Worm (Caenorhabditis elegans) whole organism, early embryonic: ENCODE data around the gene srlf-35.

Source experiments
- B0310.2 ChIP-seq: sonication (generic microtip); optimal IDR thresholded peaks from 2 replicates; lab custom pipeline; 2016; ENCODE audit warnings: mild to moderate bottlenecking, missing genetic modification characterization, missing compliant biosample characterization
- F13C5.2 ChIP-seq: sonication (generic microtip); optimal IDR thresholded peaks from 2 replicates; lab custom pipeline; 2017; ENCODE audit warnings: mild to moderate bottlenecking, missing genetic modification characterization, inconsistent platforms, missing compliant biosample characterization
- aly-1 ChIP-seq: sonication (generic microtip); optimal IDR thresholded peaks from 2 replicates; lab custom pipeline; 2016; ENCODE audit warnings: missing genetic modification characterization, missing compliant biosample characterization
- ama-1 ChIP-seq: fragments of 150-350 bp; optimal IDR thresholded peaks from 2 replicates; lab custom pipeline; 2014
- ceh-13 ChIP-seq: fragments of 200-800 bp; sonication (Bioruptor generic); optimal IDR thresholded peaks from 2 replicates; lab custom pipeline; 2018; ENCODE audit warnings: mild to moderate bottlenecking, missing genetic modification characterization, missing compliant biosample characterization
- ceh-36 ChIP-seq: sonication (generic microtip); optimal IDR thresholded peaks from 2 replicates; lab custom pipeline; 2016; ENCODE audit warnings: missing genetic modification characterization, inconsistent platforms, missing compliant biosample characterization
- ets-7 ChIP-seq: sonication (generic microtip); optimal IDR thresholded peaks from 2 replicates; lab custom pipeline; 2016; ENCODE audit warnings: missing genotype, missing genetic modification characterization, missing compliant biosample characterization
- flt-1 ChIP-seq: fragments of 200-800 bp; sonication (Bioruptor generic); IDR thresholded peaks from 2 replicates; pipeline ENCODE4 v1.3.6; 2022; ENCODE audit warnings: missing genetic modification characterization, missing compliant biosample characterization
- hmbx-1 ChIP-seq: sonication (generic microtip); optimal IDR thresholded peaks from 2 replicates; lab custom pipeline; 2016; ENCODE audit warnings: mild to moderate bottlenecking, missing genetic modification characterization, missing compliant biosample characterization
- hmg-4 ChIP-seq: fragments of 200-800 bp; sonication (Bioruptor generic); optimal IDR thresholded peaks from 2 replicates; lab custom pipeline; 2018; ENCODE audit warnings: mild to moderate bottlenecking, missing genetic modification characterization, missing compliant biosample characterization
- hnd-1 ChIP-seq: sonication (generic microtip); optimal IDR thresholded peaks from 2 replicates; lab custom pipeline; 2016; ENCODE audit warnings: missing genetic modification characterization, missing compliant biosample characterization
- pes-1 ChIP-seq: fragments of 200-800 bp; sonication (Bioruptor generic); IDR thresholded peaks from 2 replicates; pipeline ENCODE4 v1.3.6; 2022; ENCODE audit warnings: missing genetic modification reagents, missing genetic modification characterization, missing compliant biosample characterization
- scrt-1 ChIP-seq: fragments of 200-800 bp; sonication (Bioruptor generic); IDR thresholded peaks from 2 replicates; pipeline ENCODE4 v1.3.6; 2022; ENCODE audit warnings: missing genetic modification characterization, missing compliant biosample characterization
- sea-1 ChIP-seq: fragments of 200-800 bp; sonication (Bioruptor generic); conservative IDR thresholded peaks from 2 replicates; pipeline ENCODE4 v1.3.6; 2022; ENCODE audit warnings: missing genetic modification characterization, missing compliant biosample characterization
- tbx-11 ChIP-seq: fragments of 200-800 bp; sonication (Bioruptor generic); IDR thresholded peaks from 2 replicates; pipeline ENCODE4 v1.3.6; 2022; ENCODE audit warnings: missing genetic modification characterization, missing compliant biosample characterization
- tbx-37 ChIP-seq: fragments of 200-800 bp; sonication (Bioruptor generic); conservative IDR thresholded peaks from 2 replicates; pipeline ENCODE4 v1.3.6; 2022; ENCODE audit warnings: missing genetic modification reagents, missing genetic modification characterization, missing compliant biosample characterization
- tra-4 ChIP-seq: sonication (generic microtip); optimal IDR thresholded peaks from 2 replicates; lab custom pipeline; 2017; ENCODE audit warnings: missing genetic modification characterization, missing compliant biosample characterization

Gene srlf-35

DNA sequence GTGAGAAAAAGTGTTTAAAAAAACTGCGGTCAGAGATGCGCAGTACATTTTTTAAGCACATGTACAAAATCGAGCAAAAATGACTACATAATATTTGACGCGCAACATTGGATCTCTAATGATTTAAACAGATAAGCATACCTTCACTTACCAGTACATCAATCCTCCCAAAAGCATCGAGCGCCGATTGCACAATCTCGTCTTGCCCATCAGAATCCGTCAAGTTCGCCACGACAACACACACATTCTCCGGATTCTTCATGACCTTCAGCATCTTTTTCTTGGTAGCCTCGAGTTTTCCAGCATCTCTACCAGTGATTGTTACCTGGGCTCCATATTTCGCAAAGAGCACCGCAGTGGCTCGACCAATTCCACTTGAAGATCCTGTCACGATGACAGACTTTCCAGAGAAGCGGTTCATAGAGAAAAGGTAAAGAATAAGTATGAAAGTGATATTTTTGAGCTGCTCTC, 990 bp upstream of the srlf-35 start, which contains the start of gene T01G6.10:
Gene T01G6.10, minus strand, starts transcription at position 421 of the 471 bp plus-strand sequence.
- TF ChIP-seq ama-1 (lab: Kevin White, UChicago) (no peak), sea-1 (GFP tag; lab: Robert Waterston, UW) (no peak), hnd-1 (tag; lab: Kevin White, UChicago) (no peak), B0310.2 (tag; lab: Kevin White, UChicago) (no peak), ceh-36 (no peak), F13C5.2 (tag; lab: Kevin White, UChicago) (no peak), aly-1 (tag; lab: Kevin White, UChicago) (no peak), hmg-4 (GFP tag; lab: Kevin White, UChicago) (no peak), pes-1 (GFP tag; lab: Robert Waterston, UW) (no peak), tbx-37 (no peak), scrt-1 (GFP tag; lab: Robert Waterston, UW) (no peak), flt-1 (no peak), hmbx-1 (tag; lab: Kevin White, UChicago) (no peak), tra-4 (tag; lab: Kevin White, UChicago) (no peak)

DNA sequence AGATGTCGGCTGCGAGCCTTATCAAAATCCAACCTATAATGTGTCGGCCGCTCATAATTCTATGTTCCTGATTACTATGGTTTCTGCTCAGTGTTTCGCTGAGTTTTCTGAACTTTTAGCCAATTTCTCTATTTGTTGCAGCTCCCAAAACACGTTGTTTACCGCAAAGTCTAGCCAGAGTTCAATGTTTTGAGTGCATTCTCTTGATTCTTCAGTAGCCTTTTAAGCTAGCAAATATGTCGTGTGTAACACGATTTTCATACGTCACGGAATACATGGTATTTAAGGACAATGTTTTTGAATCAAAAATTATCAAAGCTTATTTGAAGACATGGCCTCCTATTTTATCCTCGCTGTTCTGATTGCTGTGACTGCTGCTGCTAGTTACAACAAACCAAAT, 1.4 kb downstream of the srlf-35 start, which contains the start of gene srlf-19:
Gene srlf-19, plus strand, starts transcription at position 301 of the 400 bp plus-strand sequence.
- TF ChIP-seq ceh-36 (no peak), tra-4 (tag; lab: Kevin White, UChicago) (no peak), scrt-1 (GFP tag; lab: Robert Waterston, UW) (no peak), hmg-4 (GFP tag; lab: Kevin White, UChicago) (no peak), ets-7 (no peak), sea-1 (GFP tag; lab: Robert Waterston, UW) (no peak), ceh-13 (no peak), pes-1 (GFP tag; lab: Robert Waterston, UW) (no peak), tbx-37 (no peak), tbx-11 (GFP tag; lab: Robert Waterston, UW) (no peak), F13C5.2 (tag; lab: Kevin White, UChicago) (no peak)

DNA sequence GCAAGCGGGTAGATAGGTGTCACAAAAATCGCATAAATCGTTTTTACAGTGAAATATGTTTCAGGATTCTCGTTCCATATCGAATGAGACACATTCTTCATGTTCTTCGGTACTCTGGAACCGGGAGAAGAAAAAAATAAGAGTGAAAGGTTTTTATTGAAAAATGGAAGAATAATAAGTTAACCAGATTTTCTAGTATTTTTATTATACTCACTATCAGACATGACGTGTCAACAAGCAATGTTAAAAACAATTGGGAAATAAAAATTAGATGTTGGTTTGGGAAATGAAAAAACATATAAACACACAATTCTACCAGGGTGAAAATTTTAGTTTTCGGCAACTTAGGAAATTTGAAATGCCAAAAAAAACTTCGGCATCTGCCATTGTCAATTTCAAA, 8.6 kb downstream of the srlf-35 start, which contains the start of gene srh-37:
Gene srh-37, minus strand, starts transcription at position 101 of the 400 bp plus-strand sequence.
- TF ChIP-seq tbx-11 (GFP tag; lab: Robert Waterston, UW) (no peak), sea-1 (GFP tag; lab: Robert Waterston, UW) (no peak), ceh-13 (no peak), tra-4 (tag; lab: Kevin White, UChicago) (no peak), hmbx-1 (tag; lab: Kevin White, UChicago) (no peak), F13C5.2 (tag; lab: Kevin White, UChicago) (no peak), pes-1 (GFP tag; lab: Robert Waterston, UW) (no peak), ets-7 (no peak), hmg-4 (GFP tag; lab: Kevin White, UChicago) (no peak), ceh-36 (no peak), B0310.2 (tag; lab: Kevin White, UChicago) (no peak), flt-1 (no peak), aly-1 (tag; lab: Kevin White, UChicago) (no peak), hnd-1 (tag; lab: Kevin White, UChicago) (no peak), scrt-1 (GFP tag; lab: Robert Waterston, UW) (no peak), tbx-37 (no peak), ama-1 (lab: Kevin White, UChicago) (no peak)

DNA sequence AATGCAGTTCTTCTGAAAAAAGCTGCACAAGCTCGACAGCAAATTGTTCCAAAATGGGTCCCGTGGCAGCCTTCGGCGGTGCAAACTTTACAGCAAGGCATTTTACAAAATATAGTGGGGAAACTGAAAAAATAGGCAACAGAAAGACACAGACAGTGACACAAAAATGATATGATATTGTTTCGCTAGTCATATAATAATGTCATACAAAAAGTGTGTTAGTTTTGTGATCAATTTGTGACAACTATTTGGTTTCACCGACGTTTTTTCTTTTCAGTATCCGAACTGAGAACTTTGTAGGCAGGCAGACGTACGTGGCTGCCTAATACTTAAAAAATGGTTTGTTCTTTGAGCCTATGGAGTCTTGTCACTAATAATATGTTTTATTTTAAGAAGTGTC, 15.6 kb downstream of the srlf-35 start, which contains the start of gene nhr-210:
Gene nhr-210, minus strand, starts transcription at position 101 of the 400 bp plus-strand sequence.
- no peak for TF ChIP-seq tra-4 (tag; lab: Kevin White, UChicago)
- TF ChIP-seq ceh-36: no peak
- no peak for TF ChIP-seq hnd-1 (tag; lab: Kevin White, UChicago)
- TF ChIP-seq aly-1 (tag; lab: Kevin White, UChicago): no peak
- TF ChIP-seq hmg-4 (GFP tag; lab: Kevin White, UChicago): no peak
- no peak for TF ChIP-seq ama-1 (lab: Kevin White, UChicago)
- TF ChIP-seq flt-1: no peak
- TF ChIP-seq pes-1 (GFP tag; lab: Robert Waterston, UW): no peak
- no peak for TF ChIP-seq sea-1 (GFP tag; lab: Robert Waterston, UW)
- no peak for TF ChIP-seq B0310.2 (tag; lab: Kevin White, UChicago)
- no peak for TF ChIP-seq tbx-11 (GFP tag; lab: Robert Waterston, UW)
- no peak for TF ChIP-seq hmbx-1 (tag; lab: Kevin White, UChicago)
- TF ChIP-seq scrt-1 (GFP tag; lab: Robert Waterston, UW): no peak

DNA sequence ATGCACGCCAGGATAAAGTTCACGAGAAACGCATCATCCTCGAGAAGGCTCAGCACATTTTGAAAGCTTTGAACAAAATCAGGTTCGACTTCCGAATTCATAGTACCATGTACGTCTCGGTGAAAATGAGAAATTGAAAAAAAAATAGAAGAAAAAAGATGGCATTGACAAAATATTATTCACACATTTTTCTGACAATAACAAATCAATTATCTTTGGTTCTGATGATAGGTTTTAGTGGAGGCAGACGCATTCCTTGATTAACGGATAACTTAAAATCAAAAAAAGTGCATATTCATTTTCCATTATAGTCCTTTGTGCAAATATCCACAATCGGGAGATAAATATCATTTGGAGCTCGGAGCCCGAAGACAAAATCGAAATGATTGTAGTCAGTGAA, 17.7 kb downstream of the srlf-35 start, which contains the start of gene srw-107:
Gene srw-107, minus strand, starts transcription at position 101 of the 400 bp plus-strand sequence.
- no peak for TF ChIP-seq aly-1 (tag; lab: Kevin White, UChicago)
- TF ChIP-seq scrt-1 (GFP tag; lab: Robert Waterston, UW): no peak
- TF ChIP-seq tbx-11 (GFP tag; lab: Robert Waterston, UW): no peak
- TF ChIP-seq hnd-1 (tag; lab: Kevin White, UChicago): no peak
- TF ChIP-seq flt-1: no peak
- TF ChIP-seq pes-1 (GFP tag; lab: Robert Waterston, UW): no peak
- no peak for TF ChIP-seq ets-7
- no peak for TF ChIP-seq hmg-4 (GFP tag; lab: Kevin White, UChicago)
- TF ChIP-seq tra-4 (tag; lab: Kevin White, UChicago): no peak
- no peak for TF ChIP-seq sea-1 (GFP tag; lab: Robert Waterston, UW)

DNA sequence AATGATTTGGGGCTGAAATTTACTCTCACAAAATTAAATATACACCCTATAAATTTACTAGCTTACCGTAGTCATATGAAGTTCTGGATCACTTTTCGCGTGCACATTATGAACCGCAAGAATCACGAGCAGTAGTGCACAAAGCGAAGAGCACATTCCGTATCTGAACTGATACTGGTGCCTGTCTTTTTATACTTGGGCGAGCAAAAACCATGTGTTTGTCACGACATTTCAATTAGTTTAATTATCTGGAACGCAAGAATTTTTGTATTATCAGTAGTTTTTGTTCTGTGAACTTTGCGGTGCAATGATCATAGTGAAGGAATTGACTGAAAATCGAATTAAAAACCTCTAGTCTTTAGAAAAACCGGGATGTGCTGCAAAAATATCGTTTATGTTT, 20.2 kb downstream of the srlf-35 start, which contains the start of gene lipl-3:
Gene lipl-3, minus strand, starts transcription at position 161 of the 400 bp plus-strand sequence.
- TF ChIP-seq B0310.2 (tag; lab: Kevin White, UChicago) (no peak), ama-1 (lab: Kevin White, UChicago) (no peak), flt-1 (no peak), scrt-1 (GFP tag; lab: Robert Waterston, UW) (no peak), ceh-36 (no peak), tbx-37 (no peak), sea-1 (GFP tag; lab: Robert Waterston, UW) (no peak), pes-1 (GFP tag; lab: Robert Waterston, UW) (no peak), ets-7 (no peak), tra-4 (tag; lab: Kevin White, UChicago) (no peak), hnd-1 (tag; lab: Kevin White, UChicago) (no peak), hmg-4 (GFP tag; lab: Kevin White, UChicago) (no peak), F13C5.2 (tag; lab: Kevin White, UChicago) (no peak), ceh-13 (no peak)
